Worm (Caenorhabditis elegans) whole organism, L3 larva: ENCODE data around the gene srab-3.

ENCODE experiments used
- R02D3.7 ChIP-seq: fragments of 150-350 bp; optimal IDR thresholded peaks from 2 replicates; lab custom pipeline; 2014; ENCODE audit warnings: missing biosample characterization, missing genetic modification characterization
- ZK546.5 ChIP-seq: sonication (generic microtip); optimal IDR thresholded peaks from 2 replicates; lab custom pipeline; 2017; ENCODE audit warnings: missing biosample characterization, missing genetic modification characterization
- ama-1 ChIP-seq: fragments of 150-350 bp; optimal IDR thresholded peaks from 2 replicates; lab custom pipeline; 2018
- ceh-16 ChIP-seq: sonication (generic microtip); optimal IDR thresholded peaks from 2 replicates; lab custom pipeline; 2017; ENCODE audit warnings: missing biosample characterization, missing genetic modification characterization
- ceh-28 ChIP-seq: fragments of 150-350 bp; optimal IDR thresholded peaks from 2 replicates; lab custom pipeline; 2014; ENCODE audit warnings: missing biosample characterization, missing genetic modification reagents, missing genetic modification characterization
- ceh-82 ChIP-seq: fragments of 150-350 bp; optimal IDR thresholded peaks from 2 replicates; lab custom pipeline; 2014; ENCODE audit warnings: missing biosample characterization, missing genetic modification characterization
- daf-12 ChIP-seq: fragments of 150-350 bp; optimal IDR thresholded peaks from 2 replicates; lab custom pipeline; 2014; ENCODE audit warnings: missing biosample characterization, missing genetic modification reagents, missing genetic modification characterization
- egl-27 ChIP-seq: sonication (generic microtip); optimal IDR thresholded peaks from 4 replicates; lab custom pipeline; 2017; ENCODE audit warnings: missing biosample characterization, missing genetic modification reagents, missing genetic modification characterization
- egl-5 ChIP-seq: fragments of 150-350 bp; optimal IDR thresholded peaks from 2 replicates; lab custom pipeline; 2017; ENCODE audit warnings: missing biosample characterization, missing genetic modification reagents, missing genetic modification characterization, inconsistent platforms
- elt-2 ChIP-seq: sonication (generic microtip); optimal IDR thresholded peaks from 2 replicates; lab custom pipeline; 2016; ENCODE audit warnings: missing genetic modification reagents, mild to moderate bottlenecking, missing genetic modification characterization, missing compliant biosample characterization
- elt-3 ChIP-seq, 3 experiments: fragments of 150-350 bp in 1 of 3; sonication (generic microtip) in 2 of 3; optimal IDR thresholded peaks; 2 replicates in 2 of 3; 4 replicates in 1 of 3; lab custom pipeline; 2014 to 2017; ENCODE audit warnings: missing biosample characterization in 3 of 3, missing genetic modification characterization in 3 of 3
- eor-1 ChIP-seq, 2 experiments: fragments of 150-350 bp; optimal IDR thresholded peaks; 2 replicates each; lab custom pipeline; 2014 to 2018; ENCODE audit warnings: missing biosample characterization in 2 of 2, missing genetic modification characterization in 2 of 2
- fkh-10 ChIP-seq: sonication (generic microtip); optimal IDR thresholded peaks from 2 replicates; lab custom pipeline; 2017; ENCODE audit warnings: missing biosample characterization, missing genetic modification reagents, missing genetic modification characterization
- fos-1 ChIP-seq: fragments of 150-350 bp; optimal IDR thresholded peaks from 2 replicates; lab custom pipeline; 2014; ENCODE audit warnings: missing biosample characterization, missing genetic modification characterization
- hmg-11 ChIP-seq: sonication (generic microtip); optimal IDR thresholded peaks from 2 replicates; lab custom pipeline; 2016; ENCODE audit warnings: missing genetic modification characterization, missing compliant biosample characterization
- mdl-1 ChIP-seq: fragments of 150-350 bp; optimal IDR thresholded peaks from 2 replicates; lab custom pipeline; 2014; ENCODE audit warnings: missing biosample characterization, missing genetic modification characterization
- mml-1 ChIP-seq: fragments of 150-350 bp; sonication (generic microtip); optimal IDR thresholded peaks from 3 replicates; lab custom pipeline; 2014; ENCODE audit warnings: missing biosample characterization, missing genetic modification characterization
- nfya-1 ChIP-seq: sonication (generic microtip); optimal IDR thresholded peaks from 2 replicates; lab custom pipeline; 2017; ENCODE audit warnings: missing genetic modification characterization, mild to moderate bottlenecking, missing compliant biosample characterization, antibody characterized with exemption, moderate library complexity; ENCODE audit not compliant: insufficient read depth
- nhr-11 ChIP-seq: fragments of 150-350 bp; optimal IDR thresholded peaks from 2 replicates; lab custom pipeline; 2014; ENCODE audit warnings: missing biosample characterization, missing genetic modification characterization
- nhr-12 ChIP-seq: fragments of 150-350 bp; optimal IDR thresholded peaks from 2 replicates; lab custom pipeline; 2014; ENCODE audit warnings: missing biosample characterization, missing genetic modification characterization
- nhr-23 ChIP-seq: fragments of 150-350 bp; optimal IDR thresholded peaks from 2 replicates; lab custom pipeline; 2014; ENCODE audit warnings: missing biosample characterization, missing genetic modification reagents, missing genetic modification characterization
- nhr-237 ChIP-seq: fragments of 150-350 bp; optimal IDR thresholded peaks from 2 replicates; lab custom pipeline; 2014; ENCODE audit warnings: missing biosample characterization, missing genetic modification characterization
- nhr-25 ChIP-seq: sonication (generic microtip); optimal IDR thresholded peaks from 2 replicates; lab custom pipeline; 2017; ENCODE audit warnings: missing biosample characterization, missing genetic modification characterization
- nhr-28 ChIP-seq: fragments of 150-350 bp; optimal IDR thresholded peaks from 2 replicates; lab custom pipeline; 2014; ENCODE audit warnings: missing biosample characterization, missing genetic modification characterization
- nhr-43 ChIP-seq: sonication (generic microtip); optimal IDR thresholded peaks from 2 replicates; lab custom pipeline; 2016; ENCODE audit warnings: mild to moderate bottlenecking, missing genetic modification characterization, missing compliant biosample characterization; ENCODE audit not compliant: poor library complexity, severe bottlenecking
- nhr-67 ChIP-seq: fragments of 150-350 bp; optimal IDR thresholded peaks from 2 replicates; lab custom pipeline; 2014; ENCODE audit warnings: missing biosample characterization, missing genetic modification characterization
- nhr-76 ChIP-seq: fragments of 150-350 bp; sonication (generic microtip); optimal IDR thresholded peaks from 5 replicates; lab custom pipeline; 2014; ENCODE audit warnings: missing biosample characterization, missing genetic modification characterization
- nhr-77 ChIP-seq: fragments of 150-350 bp; optimal IDR thresholded peaks from 2 replicates; lab custom pipeline; 2014; ENCODE audit warnings: missing biosample characterization, missing genetic modification characterization
- pha-4 ChIP-seq: fragments of 150-350 bp; optimal IDR thresholded peaks from 2 replicates; lab custom pipeline; 2014; ENCODE audit warnings: missing biosample characterization, missing genetic modification reagents, missing genetic modification characterization
- pqm-1 ChIP-seq: fragments of 150-350 bp; optimal IDR thresholded peaks from 2 replicates; lab custom pipeline; 2017; ENCODE audit warnings: missing biosample characterization, missing genetic modification characterization, inconsistent platforms
- sea-2 ChIP-seq: fragments of 150-350 bp; sonication (generic microtip); optimal IDR thresholded peaks from 4 replicates; lab custom pipeline; 2014; ENCODE audit warnings: missing biosample characterization, missing genetic modification reagents, missing genetic modification characterization
- skn-1 ChIP-seq: fragments of 150-350 bp; optimal IDR thresholded peaks from 2 replicates; lab custom pipeline; 2014; ENCODE audit warnings: missing biosample characterization, missing genetic modification characterization
- snpc-4 ChIP-seq: fragments of 150-350 bp; optimal IDR thresholded peaks from 2 replicates; lab custom pipeline; 2014; ENCODE audit warnings: missing biosample characterization, missing genetic modification characterization
- tbx-2 ChIP-seq: sonication (generic microtip); optimal IDR thresholded peaks from 2 replicates; lab custom pipeline; 2016; ENCODE audit warnings: mild to moderate bottlenecking, missing genetic modification characterization, missing compliant biosample characterization
- unc-39 ChIP-seq: sonication (generic microtip); optimal IDR thresholded peaks from 4 replicates; lab custom pipeline; 2017; ENCODE audit warnings: missing biosample characterization, missing genetic modification characterization
- unc-62 ChIP-seq: fragments of 150-350 bp; sonication (generic microtip); optimal IDR thresholded peaks from 4 replicates; lab custom pipeline; 2014; ENCODE audit warnings: missing biosample characterization, missing genetic modification reagents, missing genetic modification characterization
- zag-1 ChIP-seq: fragments of 150-350 bp; optimal IDR thresholded peaks from 2 replicates; lab custom pipeline; 2014; ENCODE audit warnings: missing biosample characterization, missing genetic modification characterization
- ztf-11 ChIP-seq: fragments of 150-350 bp; optimal IDR thresholded peaks from 2 replicates; lab custom pipeline; 2014; ENCODE audit warnings: missing biosample characterization, missing genetic modification characterization

srab-3 gene

ce11 chrV:5144541-5144940, 36.8 kb upstream of the srab-3 start, which contains the start of gene F14F9.2:
Gene F14F9.2 (plus strand): TSS chrV:5144841.
- no peak for TF ChIP-seq egl-5
- TF ChIP-seq nhr-76 (tag; lab: Kevin White, UChicago) = no peak
- no peak for TF ChIP-seq nhr-28 (tag; lab: Kevin White, UChicago)
- no peak for TF ChIP-seq elt-2 (tag; lab: Kevin White, UChicago)
- TF ChIP-seq snpc-4 (tag; lab: Kevin White, UChicago) = no peak
- TF ChIP-seq mdl-1 (tag; lab: Kevin White, UChicago) = no peak
- TF ChIP-seq nhr-11 (tag; lab: Kevin White, UChicago) = no peak
- no peak for TF ChIP-seq ceh-82 (tag; lab: Kevin White, UChicago)
- TF ChIP-seq ceh-28 (tag; lab: Kevin White, UChicago) = no peak
- TF ChIP-seq nhr-43 = no peak
- no peak for TF ChIP-seq nfya-1
- no peak for TF ChIP-seq elt-3 (tag; optimal IDR thresholded peaks at IDR 0.05; lab: Kevin White, UChicago)
- no peak for TF ChIP-seq egl-27 (tag; lab: Kevin White, UChicago)
- no peak for TF ChIP-seq nhr-12 (tag; lab: Kevin White, UChicago)
- no peak for TF ChIP-seq sea-2 (GFP tag; lab: Kevin White, UChicago)

ce11 chrV:5143785-5144184, 36.1 kb upstream of the srab-3 start, which contains the start of gene srh-129:
Gene srh-129 (minus strand): TSS chrV:5143885.
- TF ChIP-seq ztf-11 (tag; lab: Kevin White, UChicago) (no peak), tbx-2 (tag; lab: Kevin White, UChicago) (no peak), ama-1 (lab: Kevin White, UChicago) (no peak), nhr-67 (tag; lab: Kevin White, UChicago) (no peak), mml-1 (no peak), nhr-28 (tag; lab: Kevin White, UChicago) (no peak), ceh-16 (no peak), nhr-77 (no peak), nfya-1 (no peak), hmg-11 (tag; lab: Kevin White, UChicago) (no peak), ZK546.5 (tag; lab: Kevin White, UChicago) (no peak), zag-1 (no peak), unc-62 (GFP tag; lab: Kevin White, UChicago) (no peak), nhr-23 (tag; lab: Kevin White, UChicago) (no peak), eor-1 (tag; optimal IDR thresholded peaks at IDR 0.05; lab: Kevin White, UChicago) (no peak), nhr-25 (tag; lab: Kevin White, UChicago) (no peak), mdl-1 (tag; lab: Kevin White, UChicago) (no peak), ceh-82 (tag; lab: Kevin White, UChicago) (no peak)

- TF ChIP-seq ZK546.5 (tag; lab: Kevin White, UChicago) (no peak), nhr-43 (no peak), mml-1 (no peak), unc-39 (tag; lab: Kevin White, UChicago) (no peak), nhr-67 (tag; lab: Kevin White, UChicago) (no peak), zag-1 (no peak), egl-5 (no peak)
These were observed 30.2 kb upstream of the srab-3 start, which contains the start of gene F14F9.3 for ce11 chrV:5137919-5138318. Gene F14F9.3 (plus strand): TSS chrV:5138219.

DNA sequence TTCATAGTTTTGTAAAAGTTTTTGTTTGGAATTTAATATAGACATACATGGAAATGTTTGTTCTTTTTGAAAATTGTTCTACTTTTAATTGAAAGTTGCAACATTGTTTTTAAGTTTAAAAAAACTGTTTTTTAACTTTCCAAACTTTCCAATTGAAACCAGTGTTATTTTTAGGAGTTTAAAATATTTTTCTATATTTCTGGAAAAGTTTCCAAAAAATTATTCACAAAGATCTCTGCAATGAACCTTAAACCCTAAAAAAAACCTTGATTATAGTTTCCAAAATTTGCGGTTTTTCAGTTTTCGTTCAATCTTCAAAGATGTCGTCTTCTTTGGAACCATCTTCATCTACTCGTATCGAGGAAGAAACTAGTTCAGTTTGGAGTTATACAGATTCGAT, 24.7 kb upstream of the srab-3 start, which contains the start of gene F14F9.4:
F14F9.4 (plus strand) TSS at position 301 of the 400 bp plus-strand sequence.
- TF ChIP-seq fos-1 (no peak), unc-62 (GFP tag; lab: Kevin White, UChicago) (no peak), R02D3.7 (tag; lab: Kevin White, UChicago) (no peak), egl-5 (no peak), ztf-11 (tag; lab: Kevin White, UChicago) (no peak), ZK546.5 (tag; lab: Kevin White, UChicago) (no peak), nhr-237 (tag; lab: Kevin White, UChicago) (no peak), zag-1 (no peak), snpc-4 (tag; lab: Kevin White, UChicago) (no peak), mdl-1 (tag; lab: Kevin White, UChicago) (no peak), pha-4 (tag; lab: Kevin White, UChicago) (no peak)
- TF ChIP-seq, all 47 proteins: peak for 0

- peak; percentile 1 for TF ChIP-seq fkh-10
- no peak for TF ChIP-seq snpc-4 (tag; lab: Kevin White, UChicago)
- TF ChIP-seq skn-1 (tag; lab: Kevin White, UChicago) = peak; percentile 12
- TF ChIP-seq pha-4 (tag; lab: Kevin White, UChicago) = peak; percentile 58
- TF ChIP-seq daf-12 (tag; lab: Kevin White, UChicago) = no peak
- TF ChIP-seq ceh-82 (tag; lab: Kevin White, UChicago) = no peak
- peak; percentile 26 for TF ChIP-seq hmg-11 (tag; lab: Kevin White, UChicago)
- peak; percentile 29 for TF ChIP-seq pqm-1 (tag; lab: Kevin White, UChicago)
- no peak for TF ChIP-seq unc-62 (GFP tag; lab: Kevin White, UChicago)
- TF ChIP-seq, all 47 proteins: peak for 5
These were observed 23.7 kb upstream of the srab-3 start for ce11 chrV:5131380-5131779.
